Fruit fly (Drosophila melanogaster): Measurements from ENCODE around the gene CG17636.

dm6 chrX:173544-173943 is 47.0 kb upstream of the CG17636 start:
- TF ChIP-seq pan (optimal IDR thresholded peaks at IDR 0.05) (no peak), EcR (GFP tag; optimal IDR thresholded peaks at IDR 0.05) (no peak)
